Worm (Caenorhabditis elegans): ENCODE measurements around the gene clec-136.

- TF ChIP-seq K12H6.12 (tag; optimal IDR thresholded peaks at IDR 0.05) (no peak), ekl-4 (GFP tag; IDR thresholded peaks at IDR 0.05) (no peak), sptf-2 (GFP tag; optimal IDR thresholded peaks at IDR 0.05) (no peak), ama-1 (optimal IDR thresholded peaks at IDR 0.05) (no peak), ama-1 (GFP tag; optimal IDR thresholded peaks at IDR 0.05) (no peak), F37B4.10 (GFP tag; IDR thresholded peaks at IDR 0.05) (no peak), F52B5.7 (tag; optimal IDR thresholded peaks at IDR 0.05) (no peak), let-526 (GFP tag; IDR thresholded peaks at IDR 0.05) (no peak), pbrm-1 (GFP tag; IDR thresholded peaks at IDR 0.05) (no peak), attf-6 (GFP tag; IDR thresholded peaks at IDR 0.05) (no peak), dpl-1 (GFP tag; optimal IDR thresholded peaks at IDR 0.05) (no peak)
Observed at ce11 chrII:4606687-4607297, 9.6 kb downstream of the clec-136 start.
